Worm (Caenorhabditis elegans): ENCODE data around the gene rps-29.

DNA sequence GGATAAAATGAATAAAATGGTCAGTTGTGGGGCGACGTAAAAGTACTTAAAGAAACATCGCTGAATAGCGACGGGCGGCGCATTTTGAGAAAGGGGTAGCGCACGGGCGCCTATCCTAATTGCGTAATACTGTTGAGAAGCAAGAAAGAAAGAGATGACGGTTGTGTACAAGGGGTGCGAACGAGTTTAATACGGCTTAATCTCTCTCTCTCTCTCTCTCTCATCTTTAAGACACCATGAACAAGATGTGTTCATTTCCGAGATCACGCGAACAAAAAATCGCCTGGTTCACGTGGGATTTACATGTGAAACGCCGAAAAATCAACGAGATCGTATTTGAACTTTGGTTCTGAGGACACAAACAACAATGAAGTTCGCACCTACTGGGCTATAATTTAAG, 34.4 kb upstream of the rps-29 start:
- TF ChIP-seq efl-1 (GFP tag; optimal IDR thresholded peaks at IDR 0.05): no peak
- TF ChIP-seq F10E7.11 (tag; optimal IDR thresholded peaks at IDR 0.05): no peak
- no peak for TF ChIP-seq aptf-3 (GFP tag; IDR thresholded peaks at IDR 0.05)
- TF ChIP-seq T07F8.4 (tag; optimal IDR thresholded peaks at IDR 0.05): no peak
- TF ChIP-seq madf-3 (GFP tag; IDR thresholded peaks at IDR 0.05): no peak
- no peak for TF ChIP-seq madf-6 (GFP tag; IDR thresholded peaks at IDR 0.05)
- no peak for TF ChIP-seq ztf-3 (GFP tag; optimal IDR thresholded peaks at IDR 0.05)
- no peak for TF ChIP-seq F37B4.10 (GFP tag; IDR thresholded peaks at IDR 0.05)

All from whole organism, young adult.